Worm (Caenorhabditis elegans) whole organism, L4 larva: ENCODE measurements around the gene lin-7.
"Not testable (repeated sequence)": the region's sequence is repeated elsewhere in the genome, so short reads cannot be mapped to it uniquely, and the experiment has no call there.

Experiments used
- R02D3.7 ChIP-seq: fragments of 150-350 bp; sonication (generic microtip); optimal IDR thresholded peaks from 3 replicates; lab custom pipeline; 2014; ENCODE audit warnings: missing biosample characterization, missing genetic modification characterization
- Y105C5A.15 ChIP-seq: fragments of 200-800 bp; sonication (Bioruptor generic); IDR thresholded peaks from 2 replicates; pipeline ENCODE4 v1.3.6; 2022; ENCODE audit warnings: missing genetic modification characterization, missing compliant biosample characterization
- Y48G9A.11 ChIP-seq: fragments of 200-800 bp; sonication (Bioruptor generic); IDR thresholded peaks from 2 replicates; pipeline ENCODE4 v1.3.6; 2022; ENCODE audit warnings: missing genetic modification reagents, missing genetic modification characterization, missing compliant biosample characterization
- aha-1 ChIP-seq: fragments of 150-350 bp; peaks from one replicate; lab custom pipeline; 2014; ENCODE audit warnings: missing biosample characterization, missing genetic modification characterization
- ces-1 ChIP-seq: fragments of 150-350 bp; sonication (generic microtip); optimal IDR thresholded peaks from 4 replicates; lab custom pipeline; 2014; ENCODE audit warnings: missing biosample characterization, missing genetic modification reagents, missing genetic modification characterization
- cey-2 ChIP-seq: sonication (generic microtip); optimal IDR thresholded peaks from 3 replicates; lab custom pipeline; 2017; ENCODE audit warnings: missing genetic modification characterization, mild to moderate bottlenecking, missing compliant biosample characterization, antibody characterized with exemption, borderline replicate concordance; ENCODE audit not compliant: insufficient read depth
- daf-12 ChIP-seq: fragments of 150-350 bp; optimal IDR thresholded peaks from 2 replicates; lab custom pipeline; 2014; ENCODE audit warnings: missing biosample characterization, missing genetic modification reagents, missing genetic modification characterization
- daf-16 ChIP-seq, 3 experiments: sonication (generic microtip); optimal IDR thresholded peaks; 2 replicates each; lab custom pipeline; 2016 to 2017; ENCODE audit warnings: missing genetic modification characterization in 3 of 3, missing genetic modification reagents in 3 of 3, mild to moderate bottlenecking in 2 of 3, missing compliant biosample characterization in 2 of 3, missing biosample characterization in 1 of 3, moderate library complexity in 1 of 3
- daf-19 ChIP-seq: fragments of 200-800 bp; sonication (Bioruptor generic); conservative IDR thresholded peaks from 2 replicates; pipeline ENCODE4 v1.3.6; 2022; ENCODE audit warnings: missing genetic modification characterization, missing compliant biosample characterization
- dmd-6 ChIP-seq: fragments of 200-800 bp; sonication (Bioruptor generic); IDR thresholded peaks from 2 replicates; pipeline ENCODE4 v1.3.6; 2022; ENCODE audit warnings: missing genetic modification reagents, missing genetic modification characterization, missing compliant biosample characterization
- dmd-9 ChIP-seq: fragments of 200-800 bp; sonication (Bioruptor generic); IDR thresholded peaks from 2 replicates; pipeline ENCODE4 v1.3.6; 2022; ENCODE audit warnings: missing genetic modification reagents, missing genetic modification characterization, missing compliant biosample characterization
- dpl-1 ChIP-seq: fragments of 150-350 bp; optimal IDR thresholded peaks from 2 replicates; lab custom pipeline; 2014; ENCODE audit warnings: missing biosample characterization, missing genetic modification reagents, missing genetic modification characterization
- dve-1 ChIP-seq: sonication (generic microtip); optimal IDR thresholded peaks from 2 replicates; lab custom pipeline; 2017; ENCODE audit warnings: antibody characterized with exemption, mild to moderate bottlenecking, missing genetic modification characterization, missing compliant biosample characterization; ENCODE audit not compliant: insufficient read depth
- egl-43 ChIP-seq: fragments of 200-800 bp; sonication (Bioruptor generic); IDR thresholded peaks from 2 replicates; pipeline ENCODE4 v1.3.6; 2022; ENCODE audit warnings: missing genetic modification reagents, missing genetic modification characterization, missing compliant biosample characterization
- gei-8 ChIP-seq: fragments of 200-800 bp; sonication (Bioruptor generic); optimal IDR thresholded peaks from 2 replicates; lab custom pipeline; 2018; ENCODE audit warnings: mild to moderate bottlenecking, missing genetic modification characterization, missing compliant biosample characterization
- hlh-11 ChIP-seq: fragments of 200-800 bp; sonication (Bioruptor generic); optimal IDR thresholded peaks from 2 replicates; lab custom pipeline; 2018; ENCODE audit warnings: mild to moderate bottlenecking, missing genetic modification characterization, missing compliant biosample characterization
- hmg-1.1 ChIP-seq: fragments of 200-800 bp; sonication (Bioruptor generic); IDR thresholded peaks from 2 replicates; pipeline ENCODE4 v1.3.6; 2022; ENCODE audit warnings: missing genetic modification reagents, missing genetic modification characterization, missing compliant biosample characterization
- jun-1 ChIP-seq: fragments of 150-350 bp; optimal IDR thresholded peaks from 2 replicates; lab custom pipeline; 2014; ENCODE audit warnings: missing biosample characterization, missing genetic modification reagents, missing genetic modification characterization
- lin-13 ChIP-seq: fragments of 150-350 bp; optimal IDR thresholded peaks from 2 replicates; lab custom pipeline; 2014; ENCODE audit warnings: missing biosample characterization, missing genetic modification reagents, missing genetic modification characterization
- lin-38 ChIP-seq: fragments of 200-800 bp; sonication (Bioruptor generic); IDR thresholded peaks from 2 replicates; pipeline ENCODE4 v1.3.6; 2022; ENCODE audit warnings: missing genetic modification reagents, missing genetic modification characterization, missing compliant biosample characterization
- lsy-2 ChIP-seq, 2 experiments: fragments of 150-350 bp in 1 of 2; sonication (generic microtip) in 1 of 2; optimal IDR thresholded peaks; 2 replicates each; lab custom pipeline; 2014 to 2017; ENCODE audit warnings: missing biosample characterization in 2 of 2, missing genetic modification characterization in 2 of 2
- madf-9 ChIP-seq: fragments of 200-800 bp; sonication (Bioruptor generic); conservative IDR thresholded peaks from 2 replicates; pipeline ENCODE4 v1.3.6; 2022; ENCODE audit warnings: missing genetic modification reagents, missing genetic modification characterization, missing compliant biosample characterization
- mxl-2 ChIP-seq: fragments of 200-800 bp; sonication (Bioruptor generic); conservative IDR thresholded peaks from 2 replicates; pipeline ENCODE4 v1.3.6; 2022; ENCODE audit warnings: missing genetic modification reagents, missing genetic modification characterization, missing compliant biosample characterization
- nhr-25 ChIP-seq: sonication (generic microtip); optimal IDR thresholded peaks from 2 replicates; lab custom pipeline; 2017; ENCODE audit warnings: missing genetic modification characterization, mild to moderate bottlenecking, missing compliant biosample characterization, antibody characterized with exemption, moderate library complexity, borderline replicate concordance; ENCODE audit not compliant: insufficient read depth
- nhr-48 ChIP-seq: sonication (generic microtip); optimal IDR thresholded peaks from 2 replicates; lab custom pipeline; 2016; ENCODE audit warnings: mild to moderate bottlenecking, missing genetic modification characterization, missing compliant biosample characterization
- pha-4 ChIP-seq, 2 experiments: fragments of 150-350 bp in 1 of 2; fragments of 200-800 bp in 1 of 2; sonication (Bioruptor generic) in 1 of 2; IDR thresholded peaks in 1 of 2; optimal IDR thresholded peaks in 1 of 2; 2 replicates each; pipeline versions ENCODE4 v1.3.6 to Lab custom; 2014 to 2022; ENCODE audit warnings: missing genetic modification characterization in 2 of 2, missing genetic modification reagents in 2 of 2, missing biosample characterization in 1 of 2, missing compliant biosample characterization in 1 of 2
- rbr-2 ChIP-seq: sonication (generic microtip); optimal IDR thresholded peaks from 2 replicates; lab custom pipeline; 2016; ENCODE audit warnings: missing genotype, missing genetic modification characterization, missing compliant biosample characterization
- set-16 ChIP-seq: fragments of 200-800 bp; sonication (Bioruptor generic); IDR thresholded peaks from 2 replicates; pipeline ENCODE4 v1.3.6; 2022; ENCODE audit warnings: missing genetic modification reagents, missing genetic modification characterization, missing compliant biosample characterization
- unc-130 ChIP-seq: sonication (generic microtip); optimal IDR thresholded peaks from 2 replicates; lab custom pipeline; 2016; ENCODE audit warnings: missing genetic modification reagents, missing genetic modification characterization, missing compliant biosample characterization
- unc-39 ChIP-seq: sonication (generic microtip); optimal IDR thresholded peaks from 2 replicates; lab custom pipeline; 2017; ENCODE audit warnings: missing biosample characterization, missing genetic modification characterization
- zfp-3 ChIP-seq: fragments of 200-800 bp; sonication (Bioruptor generic); conservative IDR thresholded peaks from 2 replicates; pipeline ENCODE4 v1.3.6; 2022; ENCODE audit warnings: missing genetic modification reagents, missing genetic modification characterization, missing compliant biosample characterization

lin-7 gene

ce11 chrII:14318027-14318426 is 31.2 kb downstream of the lin-7 start, which contains the start of gene Y54G11A.14:
TSS of gene Y54G11A.14 (plus strand) at chrII:14318158.
- TF ChIP-seq set-16 = peak; percentile 84
- peak; percentile 11 for TF ChIP-seq aha-1 (tag; lab: Kevin White, UChicago)
- TF ChIP-seq dmd-9 (GFP tag; lab: Robert Waterston, UW) = no peak
- TF ChIP-seq egl-43 = 0 out of 2 replicates have a peak, but pooled peaks have one; percentile 22
- 0 out of 2 replicates have a peak, but pooled peaks have one; percentile 20 for TF ChIP-seq Y105C5A.15 (GFP tag; lab: Robert Waterston, UW)

ce11 chrII:14312182-14312581 is 37.0 kb downstream of the lin-7 start:
- TF ChIP-seq mxl-2 (GFP tag; lab: Robert Waterston, UW) = no peak
- TF ChIP-seq madf-9 (GFP tag; lab: Robert Waterston, UW) = no peak
- peak; percentile 8 for TF ChIP-seq unc-130 (GFP tag; lab: Kevin White, UChicago)
- TF ChIP-seq lsy-2 (tag; optimal IDR thresholded peaks at IDR 0.05; lab: Kevin White, UChicago) = peak in 1 of 2 experiments; percentile 23
- 0 out of 2 replicates have a peak, but pooled peaks have one; percentile 15 for TF ChIP-seq lin-38 (GFP tag; lab: Robert Waterston, UW)

- TF ChIP-seq ces-1 (GFP tag; lab: Kevin White, UChicago) = no peak
- TF ChIP-seq lin-13 (GFP tag; lab: Kevin White, UChicago) = no peak
- TF ChIP-seq unc-39 (tag; lab: Kevin White, UChicago) = no peak
- no peak for TF ChIP-seq dpl-1 (GFP tag; lab: Kevin White, UChicago)
- TF ChIP-seq R02D3.7 (tag; lab: Kevin White, UChicago) = no peak
- no peak for TF ChIP-seq dve-1 (tag; lab: Kevin White, UChicago)
- peak in 1 of 2 experiments; percentile 66 for TF ChIP-seq daf-16 (GFP tag; optimal IDR thresholded peaks at IDR 0.05; lab: Kevin White, UChicago)
- peak; percentile 60 for TF ChIP-seq daf-16 (tag; optimal IDR thresholded peaks at IDR 0.05; lab: Kevin White, UChicago)
- TF ChIP-seq zfp-3 (GFP tag; lab: Robert Waterston, UW) = no peak
- TF ChIP-seq nhr-48 = no peak
- TF ChIP-seq gei-8 (GFP tag; lab: Kevin White, UChicago) = no peak
- no peak for TF ChIP-seq hmg-1.1 (GFP tag; lab: Robert Waterston, UW)
- peak; percentile 17 for TF ChIP-seq hlh-11 (tag; lab: Kevin White, UChicago)
- TF ChIP-seq rbr-2 (tag; lab: Kevin White, UChicago) = peak; percentile 2
- no peak for TF ChIP-seq nhr-25 (tag; lab: Kevin White, UChicago)
These were observed 37.7 kb downstream of the lin-7 start for ce11 chrII:14311537-14311936.

DNA sequence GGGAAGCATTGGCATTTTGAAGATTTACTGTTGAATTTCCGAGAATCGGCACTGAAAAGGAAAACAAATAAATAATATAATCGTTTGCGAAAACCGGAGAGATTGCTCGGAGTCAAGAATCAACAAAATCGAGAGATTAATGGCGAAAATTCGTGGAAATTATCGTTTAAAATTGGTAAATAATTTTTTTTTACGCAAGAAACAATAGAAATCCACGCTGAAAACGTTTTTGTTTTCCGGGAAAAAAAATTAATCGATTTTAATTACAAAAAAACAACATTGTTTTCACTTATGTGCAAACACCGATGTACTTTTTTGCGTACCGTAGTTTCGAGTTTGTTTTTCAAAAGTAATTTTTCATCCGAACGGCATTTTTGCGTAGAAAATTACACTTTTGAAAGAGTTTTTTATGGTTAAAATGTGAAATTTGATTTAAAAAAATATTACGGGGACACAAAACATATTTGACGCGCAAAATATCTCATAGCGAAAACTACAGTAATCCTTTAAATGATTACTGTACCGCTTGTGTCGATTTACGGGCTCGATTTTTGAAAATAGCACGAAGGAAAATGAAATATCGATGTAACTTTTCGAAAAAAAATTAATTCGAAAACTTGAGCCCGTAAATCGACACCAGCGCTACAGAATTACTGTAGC is 38.3 kb downstream of the lin-7 start, which contains the start of gene ctl-3:
ctl-3 (minus strand) TSS at position 51 of the 660 bp plus-strand sequence.
- TF ChIP-seq jun-1 (tag; lab: Kevin White, UChicago) (no peak), Y48G9A.11 (no peak), daf-19 (GFP tag; lab: Robert Waterston, UW) (no peak), pha-4 (GFP tag; IDR thresholded peaks at IDR 0.05; lab: Robert Waterston, UW) (no peak), pha-4 (tag; optimal IDR thresholded peaks at IDR 0.05; lab: Kevin White, UChicago) (no peak), set-16 (no peak)
- TF ChIP-seq, all 104 proteins: peak for 0

ce11 chrII:14306160-14306559 is 43.0 kb downstream of the lin-7 start, which contains the start of gene ctl-1:
TSS of gene ctl-1 (minus strand) at chrII:14306260.
- TF ChIP-seq daf-12 (tag; lab: Kevin White, UChicago); dmd-6 (GFP tag; lab: Robert Waterston, UW); cey-2: not testable (repeated sequence)
- TF ChIP-seq, all 104 proteins: peak for 0; not testable (repeated sequence) for 104
